Worm (Caenorhabditis elegans): ENCODE measurements around the gene H03A11.2.
A peak's percentile ranks its signal among the peaks of the same experiment; 100 is the strongest.

The H03A11.2 gene

ce11 chrX:15274827-15275761 lies 44.6 kb upstream of the H03A11.2 start (continued):
- no peak for TF ChIP-seq rec-8 (tag; optimal IDR thresholded peaks at IDR 0.05)
- no peak for TF ChIP-seq mxl-1 (tag; optimal IDR thresholded peaks at IDR 0.05)
- TF ChIP-seq lsl-1 (GFP tag; optimal IDR thresholded peaks at IDR 0.05) = no peak
- no peak for TF ChIP-seq ceh-100 (GFP tag; IDR thresholded peaks at IDR 0.05)
- TF ChIP-seq zim-3 (tag; optimal IDR thresholded peaks at IDR 0.05) = no peak
- TF ChIP-seq F55B11.4 (tag; optimal IDR thresholded peaks at IDR 0.05; ENCODE audit: borderline replicate concordance, insufficient read depth) = no peak
- TF ChIP-seq unc-62 (GFP tag; optimal IDR thresholded peaks at IDR 0.05) = no peak
- no peak for TF ChIP-seq bed-1 (GFP tag; IDR thresholded peaks at IDR 0.05)
- TF ChIP-seq mes-4 (tag; optimal IDR thresholded peaks at IDR 0.05) = no peak
- TF ChIP-seq F22D6.2 (tag; optimal IDR thresholded peaks at IDR 0.05) = no peak
- no peak for TF ChIP-seq nfya-1 (tag; optimal IDR thresholded peaks at IDR 0.05; ENCODE audit: borderline replicate concordance, insufficient read depth)
- no peak for TF ChIP-seq ceh-40 (GFP tag; IDR thresholded peaks at IDR 0.05)
- no peak for TF ChIP-seq F33H1.4 (GFP tag; IDR thresholded peaks at IDR 0.05)
- TF ChIP-seq ztf-18 (tag; optimal IDR thresholded peaks at IDR 0.05) = no peak
- TF ChIP-seq let-526 (GFP tag; IDR thresholded peaks at IDR 0.05) = no peak
- no peak for TF ChIP-seq sdz-38 (tag; optimal IDR thresholded peaks at IDR 0.05)
- no peak for TF ChIP-seq nhr-120 (GFP tag; IDR thresholded peaks at IDR 0.05)
- no peak for TF ChIP-seq lin-35 (GFP tag; optimal IDR thresholded peaks at IDR 0.05)
- no peak for TF ChIP-seq hsf-1 (GFP tag; IDR thresholded peaks at IDR 0.05)
- TF ChIP-seq lin-40 (tag; optimal IDR thresholded peaks at IDR 0.05) = peak; percentile 59
- no peak for TF ChIP-seq lsy-27 (tag; optimal IDR thresholded peaks at IDR 0.05; ENCODE audit: borderline replicate concordance, insufficient read depth)
- TF ChIP-seq ceh-91 (GFP tag; IDR thresholded peaks at IDR 0.05) = no peak
- TF ChIP-seq sptf-2 (GFP tag; optimal IDR thresholded peaks at IDR 0.05) = no peak
- TF ChIP-seq ztf-26 (tag; optimal IDR thresholded peaks at IDR 0.05) = peak; percentile 83
- peak; percentile 6; the same call in 1 of the 2 replicates for TF ChIP-seq pbrm-1 (GFP tag; IDR thresholded peaks at IDR 0.05)
- no peak for TF ChIP-seq hmg-20 (GFP tag; IDR thresholded peaks at IDR 0.05)
- peak; percentile 71 for TF ChIP-seq somi-1 (GFP tag; optimal IDR thresholded peaks at IDR 0.05)
- peak; percentile 87 for TF ChIP-seq lir-1 (GFP tag; conservative IDR thresholded peaks at IDR 0.05)
- TF ChIP-seq hlh-12 (tag; optimal IDR thresholded peaks at IDR 0.05) = no peak
- TF ChIP-seq madf-3 (GFP tag; IDR thresholded peaks at IDR 0.05) = no peak
- TF ChIP-seq aptf-3 (GFP tag; IDR thresholded peaks at IDR 0.05) = no peak
- TF ChIP-seq repo-1 (tag; optimal IDR thresholded peaks at IDR 0.05) = peak; percentile 14
- TF ChIP-seq B0261.1 (tag; optimal IDR thresholded peaks at IDR 0.05) = no peak
- no peak for TF ChIP-seq tlf-1 (GFP tag; optimal IDR thresholded peaks at IDR 0.05)
- TF ChIP-seq F39B2.1 (GFP tag; IDR thresholded peaks at IDR 0.05) = no peak
- no peak for TF ChIP-seq lag-1 (GFP tag; IDR thresholded peaks at IDR 0.05)
- TF ChIP-seq F57C9.4 (tag; optimal IDR thresholded peaks at IDR 0.05) = no peak
- peak; percentile 13 for TF ChIP-seq ZK185.1 (tag; optimal IDR thresholded peaks at IDR 0.05; ENCODE audit: poor library complexity, severe bottlenecking)
- peak; percentile 93 for TF ChIP-seq egrh-3 (GFP tag; IDR thresholded peaks at IDR 0.05)
- TF ChIP-seq efl-1 (GFP tag; optimal IDR thresholded peaks at IDR 0.05) = no peak
- no peak for TF ChIP-seq dpl-1 (GFP tag; optimal IDR thresholded peaks at IDR 0.05)
- TF ChIP-seq hmg-1.2 (GFP tag; IDR thresholded peaks at IDR 0.05) = peak; percentile 48; the same call in 1 of the 2 replicates
- TF ChIP-seq ztf-6 (GFP tag; IDR thresholded peaks at IDR 0.05) = no peak
- no peak for TF ChIP-seq sea-2 (GFP tag; IDR thresholded peaks at IDR 0.05)
- peak; percentile 85 for TF ChIP-seq ztf-3 (GFP tag; optimal IDR thresholded peaks at IDR 0.05)
- TF ChIP-seq nfya-2 (GFP tag; IDR thresholded peaks at IDR 0.05) = no peak
- TF ChIP-seq mel-28 (tag; optimal IDR thresholded peaks at IDR 0.05; ENCODE audit: borderline replicate concordance) = no peak

Data from whole organism, young adult.